Fruit fly (Drosophila melanogaster): Measurements from ENCODE around the gene acj6.

- TF ChIP-seq psq (optimal IDR thresholded peaks at IDR 0.05) (no peak), insv (optimal IDR thresholded peaks at IDR 0.05) (no peak), ttk (optimal IDR thresholded peaks at IDR 0.05) (no peak)
These were observed 25.2 kb downstream of the acj6 start for dm6 chrX:15353654-15354053.

Data from Kc167 (cell line).